Worm (Caenorhabditis elegans): Measurements from ENCODE around the gene ctl-1.

Gene ctl-1

ce11 chrII:14294390-14294789 is 11.7 kb downstream of the ctl-1 start:
- TF ChIP-seq unc-62 (GFP tag; optimal IDR thresholded peaks at IDR 0.05): no peak

- no peak for TF ChIP-seq unc-62 (GFP tag; optimal IDR thresholded peaks at IDR 0.05)
Measured at ce11 chrII:14292519-14292918, 13.5 kb downstream of the ctl-1 start, which contains the start of gene Y54G11A.4. Gene Y54G11A.4, plus strand, starts transcription at chrII:14292819.

DNA sequence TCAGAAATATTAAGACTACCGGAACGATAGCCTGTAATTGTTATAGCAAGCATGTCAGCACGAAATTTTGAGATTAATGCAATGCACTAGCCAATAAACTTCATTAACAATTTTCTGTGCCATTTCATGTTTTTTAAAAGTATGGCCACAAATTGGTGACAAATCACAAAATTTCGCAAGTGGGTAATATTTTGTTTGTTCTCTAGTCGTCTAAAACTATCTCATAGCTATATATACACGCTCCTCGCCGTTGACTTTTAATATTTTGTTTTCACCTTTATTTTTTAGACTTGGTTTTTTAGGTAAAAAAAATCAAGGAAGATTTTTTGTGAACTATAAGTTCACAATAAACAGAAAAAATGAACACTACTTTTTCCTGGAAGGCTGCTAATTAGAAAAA is 15.2 kb downstream of the ctl-1 start:
- TF ChIP-seq unc-62 (GFP tag; optimal IDR thresholded peaks at IDR 0.05): no peak

ce11 chrII:14288968-14289367 is 17.1 kb downstream of the ctl-1 start, which contains the start of gene srh-42:
Gene srh-42, minus strand, starts transcription at chrII:14289068.
- TF ChIP-seq unc-62 (GFP tag; optimal IDR thresholded peaks at IDR 0.05): no peak

- TF ChIP-seq unc-62 (GFP tag; optimal IDR thresholded peaks at IDR 0.05): no peak
Measured at ce11 chrII:14287277-14287676, 18.8 kb downstream of the ctl-1 start, which contains the start of gene srh-41. Gene srh-41, minus strand, starts transcription at chrII:14287377.

DNA sequence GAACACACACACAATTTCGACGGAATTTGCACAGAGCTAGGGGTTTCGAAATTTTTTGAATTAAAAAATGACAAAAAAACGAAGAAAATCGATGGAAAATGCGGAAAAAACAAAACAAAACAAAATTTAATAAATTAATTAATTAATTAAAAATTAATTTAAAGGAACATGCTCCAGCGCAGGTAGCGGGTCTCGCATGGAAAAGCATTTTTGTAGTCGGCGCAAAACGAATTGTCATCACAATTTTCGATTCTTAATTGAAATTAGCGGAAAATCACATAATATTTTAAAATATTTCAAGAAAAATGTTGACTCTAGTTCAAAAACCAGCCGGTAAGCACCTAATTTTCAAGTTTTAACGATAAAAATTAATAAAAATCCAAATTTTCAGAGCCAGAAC is 29.7 kb downstream of the ctl-1 start, which contains the start of gene Y54G11A.3:
Gene Y54G11A.3, plus strand, starts transcription at position 213 of the 400 bp plus-strand sequence.
- TF ChIP-seq unc-62 (GFP tag; optimal IDR thresholded peaks at IDR 0.05): no peak

DNA sequence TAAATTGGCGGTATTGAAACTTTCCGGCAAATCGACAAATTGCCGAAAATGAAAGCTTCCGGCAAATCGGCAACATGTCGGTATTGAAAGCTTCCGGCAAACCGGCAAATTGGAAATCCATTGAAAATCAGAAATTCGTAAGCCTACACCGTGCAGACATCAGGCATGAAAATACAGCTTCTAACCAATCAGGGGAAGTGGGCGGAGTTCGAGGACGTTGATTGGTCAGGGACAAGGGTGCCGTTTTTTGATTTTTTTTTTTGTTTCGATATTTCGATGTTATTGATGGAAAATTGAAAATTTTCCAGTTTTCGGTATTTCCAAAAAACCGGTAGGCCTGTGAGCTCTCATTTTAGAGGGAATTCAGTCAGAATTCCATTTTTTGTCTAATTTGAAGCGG is 36.2 kb downstream of the ctl-1 start:
- no peak for TF ChIP-seq unc-62 (GFP tag; optimal IDR thresholded peaks at IDR 0.05)

DNA sequence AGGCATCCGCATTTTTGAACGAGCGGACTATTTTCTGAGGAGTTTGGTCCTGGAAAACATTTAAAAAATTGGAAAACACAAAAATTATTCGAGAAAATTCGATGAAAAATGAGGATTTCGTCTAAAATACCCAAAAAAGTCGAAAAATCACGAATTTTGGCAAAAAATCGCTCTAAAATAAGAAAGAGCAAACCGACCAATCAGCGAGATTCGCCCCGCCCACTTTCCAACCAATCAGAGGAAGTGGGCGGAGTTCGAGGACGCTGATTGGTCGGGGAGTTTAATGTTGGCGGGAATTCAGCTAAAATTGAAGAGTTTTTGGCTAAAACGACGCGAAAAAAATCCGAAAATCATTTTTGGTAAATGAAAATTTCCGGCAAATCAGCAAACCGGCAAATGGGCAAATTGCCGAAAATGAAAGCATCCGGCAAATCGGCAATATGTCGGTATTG is 36.9 kb downstream of the ctl-1 start, which contains the start of gene Y54G11A.1:
Gene Y54G11A.1, minus strand, starts transcription at position 51 of the 452 bp plus-strand sequence.
- TF ChIP-seq unc-62 (GFP tag; optimal IDR thresholded peaks at IDR 0.05): no peak

DNA sequence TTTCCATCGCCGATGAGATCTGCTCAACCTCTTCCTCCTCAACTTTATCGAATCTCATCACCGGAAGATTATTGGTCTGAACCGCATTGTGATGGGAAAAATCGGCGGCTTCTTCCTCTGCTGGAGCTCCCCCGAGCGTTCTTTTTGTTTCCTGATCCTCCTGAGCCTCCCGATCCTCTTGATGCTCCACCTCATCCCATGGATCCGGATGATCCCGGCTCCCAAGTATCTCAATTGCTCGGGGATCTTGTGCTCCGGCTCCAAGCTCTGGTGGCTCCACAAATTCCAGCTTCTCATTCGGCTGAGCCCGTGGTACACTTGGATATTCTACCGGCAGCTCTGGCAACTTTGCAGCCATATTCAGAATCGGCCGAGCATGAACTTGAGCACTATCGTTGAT is 48.1 kb downstream of the ctl-1 start:
- no peak for TF ChIP-seq unc-62 (GFP tag; optimal IDR thresholded peaks at IDR 0.05)

DNA sequence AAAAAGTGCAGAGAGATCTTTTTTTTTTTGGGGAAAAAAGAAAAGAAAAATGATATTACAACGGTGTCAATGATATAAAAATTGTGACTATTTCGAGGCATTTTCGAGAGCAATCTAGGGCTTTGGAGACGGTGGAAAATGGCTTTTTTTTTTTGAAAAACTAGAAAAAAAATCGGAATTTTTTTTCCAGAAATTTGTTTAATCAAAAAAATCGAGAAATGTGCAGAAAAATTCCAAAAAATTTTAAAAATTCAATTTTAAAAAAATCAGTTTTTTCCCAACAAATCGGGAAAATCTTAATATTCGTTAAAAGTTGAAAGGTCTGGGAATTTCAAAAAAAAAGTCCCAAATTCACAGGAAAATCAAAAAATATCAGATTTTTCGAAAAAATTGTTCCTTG is 49.3 kb downstream of the ctl-1 start, which contains the start of gene Y54G11A.19:
Gene Y54G11A.19, minus strand, starts transcription at position 101 of the 400 bp plus-strand sequence.
- no peak for TF ChIP-seq unc-62 (GFP tag; optimal IDR thresholded peaks at IDR 0.05)

DNA sequence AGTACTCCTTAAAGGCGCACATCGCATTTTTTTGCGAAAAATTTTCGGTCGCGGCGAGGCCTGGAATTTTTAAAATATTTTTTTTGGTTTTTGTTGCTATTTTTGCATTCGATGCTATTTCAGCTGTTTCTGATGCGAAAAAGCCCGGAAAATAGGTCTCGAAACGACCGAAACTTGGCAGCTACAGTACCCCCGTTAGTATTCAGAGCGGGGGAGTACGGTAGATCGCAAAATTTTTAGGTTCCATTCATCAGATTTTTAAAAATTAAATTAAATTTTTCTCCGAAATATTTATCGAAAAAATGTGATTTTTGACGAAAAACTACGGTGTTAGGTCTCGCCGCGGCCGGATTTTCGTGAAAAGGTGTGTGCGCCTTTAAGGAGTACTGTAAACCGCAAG is 50.2 kb downstream of the ctl-1 start:
- no peak for TF ChIP-seq unc-62 (GFP tag; optimal IDR thresholded peaks at IDR 0.05)

Data from whole organism, dauer.